Fruit fly (Drosophila melanogaster): ENCODE measurements around the gene wnd.

The wnd gene

dm6 chr3L:19612172-19612571 lies 23.4 kb downstream of the wnd start, which contains the start of the genes Lon and PIG-F (continued):
- TF ChIP-seq Nf-YC (tag; optimal IDR thresholded peaks at IDR 0.05) (peak; percentile 94), CG4282 (GFP tag; optimal IDR thresholded peaks at IDR 0.05) (peak; percentile 98), H2.0 (GFP tag; IDR thresholded peaks at IDR 0.05) (peak; percentile 96), CG13296 (GFP tag; optimal IDR thresholded peaks at IDR 0.05) (peak; percentile 99), p53 (GFP tag; optimal IDR thresholded peaks at IDR 0.05) (peak; percentile 93), vfl (GFP tag; optimal IDR thresholded peaks at IDR 0.05) (peak; percentile 99), Dip3 (GFP tag; optimal IDR thresholded peaks at IDR 0.05) (peak; percentile 98), NC2β (GFP tag; optimal IDR thresholded peaks at IDR 0.05) (peak; percentile 97), Sry-β (GFP tag; optimal IDR thresholded peaks at IDR 0.05) (peak; percentile 78), kni (GFP tag; optimal IDR thresholded peaks at IDR 0.05) (peak; percentile 97), ranshi (GFP tag; IDR thresholded peaks at IDR 0.05) (peak; percentile 98), ems (GFP tag; optimal IDR thresholded peaks at IDR 0.05) (peak; percentile 99), oc (tag; optimal IDR thresholded peaks at IDR 0.05) (peak; percentile 98), CG1602 (GFP tag; optimal IDR thresholded peaks at IDR 0.05) (peak; percentile 99), stwl (tag; optimal IDR thresholded peaks at IDR 0.05) (peak; percentile 97), Myb (GFP tag; optimal IDR thresholded peaks at IDR 0.05) (peak; percentile 90), CkIIα-i1 (GFP tag; IDR thresholded peaks at IDR 0.05) (peak; percentile 89), mld (GFP tag; IDR thresholded peaks at IDR 0.05; ENCODE audit: partially characterized antibody) (0 out of 3 replicates have a peak, but pooled peaks have one; percentile 15), CG8089 (GFP tag; optimal IDR thresholded peaks at IDR 0.05) (peak; percentile 97), Chrac-16 (GFP tag; optimal IDR thresholded peaks at IDR 0.05) (peak; percentile 100), CHES-1-like (GFP tag; optimal IDR thresholded peaks at IDR 0.05) (peak; percentile 97), chif (GFP tag; optimal IDR thresholded peaks at IDR 0.05) (peak; percentile 98 to 99), Med (GFP tag) (peak; percentile 100), NC2α (GFP tag; optimal IDR thresholded peaks at IDR 0.05) (peak; percentile 95), maf-S (GFP tag; optimal IDR thresholded peaks at IDR 0.05) (peak; percentile 98), CoRest (tag; optimal IDR thresholded peaks at IDR 0.05) (peak; percentile 100), CG3065 (GFP tag; optimal IDR thresholded peaks at IDR 0.05) (peak; percentile 99), Max (GFP tag; optimal IDR thresholded peaks at IDR 0.05) (peak; percentile 100), ab (GFP tag; optimal IDR thresholded peaks at IDR 0.05) (peak; percentile 96), dmrt11E (tag; optimal IDR thresholded peaks at IDR 0.05) (peak; percentile 99), HLH4C (GFP tag; IDR thresholded peaks at IDR 0.05; ENCODE audit: partially characterized antibody) (peak; percentile 71), Ada2b (GFP tag; IDR thresholded peaks at IDR 0.05) (peak; percentile 98), CG13624 (GFP tag; optimal IDR thresholded peaks at IDR 0.05) (peak; percentile 98), CG17829 (tag; optimal IDR thresholded peaks at IDR 0.05) (peak; percentile 99), CG12155 (GFP tag; optimal IDR thresholded peaks at IDR 0.05) (peak; percentile 98), corto (GFP tag; optimal IDR thresholded peaks at IDR 0.05) (peak; percentile 96), wdn (GFP tag; IDR thresholded peaks at IDR 0.05) (peak; percentile 97), E2f1 (GFP tag; IDR thresholded peaks at IDR 0.05) (peak; percentile 98), CG8765 (GFP tag; IDR thresholded peaks at IDR 0.05) (peak; percentile 98), B-H2 (GFP tag; optimal IDR thresholded peaks at IDR 0.05) (peak; percentile 99), Vsx1 (GFP tag; optimal IDR thresholded peaks at IDR 0.05) (peak; percentile 98), dysf (GFP tag; IDR thresholded peaks at IDR 0.05) (peak; percentile 99), crp (GFP tag; optimal IDR thresholded peaks at IDR 0.05) (peak; percentile 46 to 78), sqz (GFP tag; optimal IDR thresholded peaks at IDR 0.05) (peak; percentile 99), ash1 (GFP tag; optimal IDR thresholded peaks at IDR 0.05) (peak; percentile 70), dmrt99B (tag; optimal IDR thresholded peaks at IDR 0.05) (peak; percentile 99), CG18764 (GFP tag; optimal IDR thresholded peaks at IDR 0.05) (peak; percentile 98), ro (GFP tag; IDR thresholded peaks at IDR 0.05) (peak; percentile 97), CG1233 (GFP tag; optimal IDR thresholded peaks at IDR 0.05) (peak; percentile 99), Hsf (GFP tag; optimal IDR thresholded peaks at IDR 0.05) (peak; percentile 99), CG5953 (GFP tag; IDR thresholded peaks at IDR 0.05) (peak; percentile 95)

Data from whole organism, embryonic.